Worm (Caenorhabditis elegans) whole organism, young adult: Measurements from ENCODE around the gene srh-35.

Experiments used
- B0261.1 ChIP-seq: sonication (generic microtip); optimal IDR thresholded peaks from 2 replicates; lab custom pipeline; 2016; ENCODE audit warnings: mild to moderate bottlenecking, missing genetic modification characterization, moderate library complexity, missing compliant biosample characterization
- C17E4.6 ChIP-seq: fragments of 200-800 bp; sonication (Bioruptor generic); IDR thresholded peaks from 2 replicates; pipeline ENCODE4 v1.3.6; 2022; ENCODE audit warnings: missing genetic modification reagents, missing genetic modification characterization, missing compliant biosample characterization
- F10E7.11 ChIP-seq: sonication (generic microtip); optimal IDR thresholded peaks from 2 replicates; lab custom pipeline; 2017; ENCODE audit warnings: mild to moderate bottlenecking, missing genetic modification characterization, moderate library complexity, missing compliant biosample characterization
- F23B12.7 ChIP-seq: sonication (generic microtip); optimal IDR thresholded peaks from 2 replicates; lab custom pipeline; 2017; ENCODE audit warnings: missing genetic modification characterization, mild to moderate bottlenecking, missing compliant biosample characterization, antibody characterized with exemption, moderate library complexity; ENCODE audit not compliant: insufficient read depth
- F37B4.10 ChIP-seq: fragments of 200-800 bp; sonication (Bioruptor generic); IDR thresholded peaks from 2 replicates; pipeline ENCODE4 v1.3.6; 2022; ENCODE audit warnings: missing genetic modification characterization, missing compliant biosample characterization
- F39B2.1 ChIP-seq: fragments of 200-800 bp; sonication (Bioruptor generic); IDR thresholded peaks from 2 replicates; pipeline ENCODE4 v1.3.6; 2022; ENCODE audit warnings: missing genetic modification reagents, missing genetic modification characterization, missing compliant biosample characterization
- F52B5.7 ChIP-seq: sonication (generic microtip); optimal IDR thresholded peaks from 2 replicates; lab custom pipeline; 2016; ENCODE audit warnings: mild to moderate bottlenecking, missing genetic modification characterization, missing compliant biosample characterization
- T07F8.4 ChIP-seq: sonication (generic microtip); optimal IDR thresholded peaks from 2 replicates; lab custom pipeline; 2016; ENCODE audit warnings: mild to moderate bottlenecking, missing genetic modification characterization, moderate library complexity, missing compliant biosample characterization
- Y56A3A.18 ChIP-seq: fragments of 200-800 bp; sonication (Bioruptor generic); IDR thresholded peaks from 2 replicates; pipeline ENCODE4 v1.3.6; 2022; ENCODE audit warnings: missing genetic modification reagents, missing genetic modification characterization, missing compliant biosample characterization
- Y79H2A.3 ChIP-seq: fragments of 200-800 bp; sonication (Bioruptor generic); conservative IDR thresholded peaks from 2 replicates; pipeline ENCODE4 v1.3.6; 2022; ENCODE audit warnings: missing genetic modification reagents, missing genetic modification characterization, missing compliant biosample characterization
- attf-3 ChIP-seq: fragments of 200-800 bp; sonication (Bioruptor generic); conservative IDR thresholded peaks from 2 replicates; pipeline ENCODE4 v1.3.6; 2022; ENCODE audit warnings: missing genetic modification reagents, missing genetic modification characterization, missing compliant biosample characterization
- attf-6 ChIP-seq: fragments of 200-800 bp; sonication (Bioruptor generic); IDR thresholded peaks from 2 replicates; pipeline ENCODE4 v1.3.6; 2022; ENCODE audit warnings: missing genetic modification reagents, missing genetic modification characterization, missing compliant biosample characterization
- bed-2 ChIP-seq: fragments of 200-800 bp; sonication (Bioruptor generic); IDR thresholded peaks from 2 replicates; pipeline ENCODE4 v1.3.6; 2022; ENCODE audit warnings: missing genetic modification reagents, missing genetic modification characterization, missing compliant biosample characterization
- cebp-2 ChIP-seq: fragments of 200-800 bp; sonication (Bioruptor generic); IDR thresholded peaks from 2 replicates; pipeline ENCODE4 v1.3.6; 2022; ENCODE audit warnings: missing genetic modification characterization, missing compliant biosample characterization
- ceh-100 ChIP-seq: fragments of 200-800 bp; sonication (Bioruptor generic); IDR thresholded peaks from 2 replicates; pipeline ENCODE4 v1.3.6; 2022; ENCODE audit warnings: missing genetic modification reagents, missing genetic modification characterization, missing compliant biosample characterization
- ets-4 ChIP-seq: fragments of 200-800 bp; sonication (Bioruptor generic); optimal IDR thresholded peaks from 2 replicates; lab custom pipeline; 2018; ENCODE audit warnings: mild to moderate bottlenecking, missing genetic modification characterization, missing compliant biosample characterization
- gei-17 ChIP-seq: fragments of 200-800 bp; sonication (Bioruptor generic); optimal IDR thresholded peaks from 2 replicates; lab custom pipeline; 2018; ENCODE audit warnings: mild to moderate bottlenecking, missing genetic modification characterization, missing compliant biosample characterization
- hmg-1.2 ChIP-seq: fragments of 200-800 bp; sonication (Bioruptor generic); IDR thresholded peaks from 2 replicates; pipeline ENCODE4 v1.3.6; 2022; ENCODE audit warnings: missing genetic modification reagents, missing genetic modification characterization, missing compliant biosample characterization
- hmg-20 ChIP-seq: fragments of 200-800 bp; sonication (Bioruptor generic); IDR thresholded peaks from 2 replicates; pipeline ENCODE4 v1.3.6; 2022; ENCODE audit warnings: missing genetic modification reagents, missing genetic modification characterization, missing compliant biosample characterization
- hsf-1 ChIP-seq: fragments of 200-800 bp; sonication (Bioruptor generic); IDR thresholded peaks from 2 replicates; pipeline ENCODE4 v1.3.6; 2022; ENCODE audit warnings: missing genetic modification reagents, missing genetic modification characterization, missing compliant biosample characterization
- let-607 ChIP-seq, 2 experiments: fragments of 200-800 bp in 1 of 2; sonication (Bioruptor generic) in 1 of 2; sonication (generic microtip) in 1 of 2; optimal IDR thresholded peaks; 2 replicates each; lab custom pipeline; 2016 to 2018; ENCODE audit warnings: mild to moderate bottlenecking in 2 of 2, missing compliant biosample characterization in 2 of 2, missing genetic modification characterization in 2 of 2, moderate library complexity in 2 of 2, missing genotype in 1 of 2
- lin-26 ChIP-seq: fragments of 200-800 bp; sonication (Bioruptor generic); IDR thresholded peaks from 2 replicates; pipeline ENCODE4 v1.3.6; 2022; ENCODE audit warnings: missing genetic modification reagents, missing genetic modification characterization, missing compliant biosample characterization
- lin-35 ChIP-seq, 3 experiments: fragments of 150-350 bp in 2 of 3; sonication (generic microtip) in 1 of 3; optimal IDR thresholded peaks; 2 replicates each; lab custom pipeline; 2014 to 2018; ENCODE audit warnings: missing biosample characterization in 3 of 3, missing genetic modification characterization in 3 of 3, missing genetic modification reagents in 3 of 3
- lin-54 ChIP-seq: fragments of 200-800 bp; sonication (Bioruptor generic); optimal IDR thresholded peaks from 2 replicates; lab custom pipeline; 2018; ENCODE audit warnings: mild to moderate bottlenecking, missing genetic modification characterization, missing compliant biosample characterization
- lsy-27 ChIP-seq: sonication (generic microtip); optimal IDR thresholded peaks from 2 replicates; lab custom pipeline; 2017; ENCODE audit warnings: missing genetic modification characterization, mild to moderate bottlenecking, missing compliant biosample characterization, antibody characterized with exemption, missing genotype, borderline replicate concordance; ENCODE audit not compliant: insufficient read depth
- mcd-1 ChIP-seq: fragments of 200-800 bp; sonication (Bioruptor generic); IDR thresholded peaks from 2 replicates; pipeline ENCODE4 v1.3.6; 2022; ENCODE audit warnings: missing genetic modification reagents, missing genetic modification characterization, missing compliant biosample characterization
- mes-4 ChIP-seq: sonication (generic microtip); optimal IDR thresholded peaks from 2 replicates; lab custom pipeline; 2016; ENCODE audit warnings: missing genotype, missing genetic modification characterization, missing compliant biosample characterization
- nfya-1 ChIP-seq: sonication (generic microtip); optimal IDR thresholded peaks from 2 replicates; lab custom pipeline; 2017; ENCODE audit warnings: antibody characterized with exemption, missing compliant biosample characterization, missing genetic modification characterization, borderline replicate concordance; ENCODE audit not compliant: insufficient read depth
- nhr-179 ChIP-seq: sonication (generic microtip); optimal IDR thresholded peaks from 2 replicates; lab custom pipeline; 2016; ENCODE audit warnings: mild to moderate bottlenecking, missing genetic modification characterization, missing compliant biosample characterization
- nhr-27 ChIP-seq: fragments of 200-800 bp; sonication (Bioruptor generic); optimal IDR thresholded peaks from 2 replicates; lab custom pipeline; 2018; ENCODE audit warnings: mild to moderate bottlenecking, missing genetic modification characterization, moderate library complexity, missing compliant biosample characterization
- nhr-80 ChIP-seq: sonication (generic microtip); optimal IDR thresholded peaks from 2 replicates; lab custom pipeline; 2016; ENCODE audit warnings: missing genetic modification characterization, missing compliant biosample characterization
- repo-1 ChIP-seq: sonication (generic microtip); optimal IDR thresholded peaks from 2 replicates; lab custom pipeline; 2017; ENCODE audit warnings: mild to moderate bottlenecking, missing genetic modification characterization, missing compliant biosample characterization
- rpc-1 ChIP-seq, 2 experiments: fragments of 150-350 bp in 1 of 2; sonication (generic microtip) in 1 of 2; optimal IDR thresholded peaks; 2 replicates each; lab custom pipeline; 2014 to 2018; ENCODE audit warnings: missing biosample characterization in 1 of 2, missing genetic modification characterization in 1 of 2, missing genetic modification reagents in 1 of 2, missing genotype in 1 of 2
- sdz-38 ChIP-seq: sonication (generic microtip); optimal IDR thresholded peaks from 2 replicates; lab custom pipeline; 2016; ENCODE audit warnings: missing genotype, missing genetic modification characterization, missing compliant biosample characterization
- sea-2 ChIP-seq: fragments of 200-800 bp; sonication (Bioruptor generic); IDR thresholded peaks from 2 replicates; pipeline ENCODE4 v1.3.6; 2022; ENCODE audit warnings: missing genetic modification characterization, missing compliant biosample characterization
- snpc-1.3 ChIP-seq: sonication (generic microtip); optimal IDR thresholded peaks from 2 replicates; lab custom pipeline; 2017; ENCODE audit warnings: missing genetic modification characterization, mild to moderate bottlenecking, missing compliant biosample characterization, antibody characterized with exemption, moderate library complexity, missing genotype, missing genetic modification reagents; ENCODE audit not compliant: insufficient read depth
- snpc-4 ChIP-seq, 5 experiments: fragments of 150-350 bp in 1 of 5; sonication (generic microtip) in 4 of 5; optimal IDR thresholded peaks; 2 replicates each; lab custom pipeline; 2014 to 2018; ENCODE audit warnings: missing genetic modification characterization in 5 of 5, missing biosample characterization in 3 of 5, antibody characterized with exemption in 2 of 5, mild to moderate bottlenecking in 2 of 5, missing compliant biosample characterization in 2 of 5, missing genotype in 2 of 5, moderate library complexity in 2 of 5, missing genetic modification reagents in 1 of 5
- somi-1 ChIP-seq: fragments of 200-800 bp; sonication (Bioruptor generic); optimal IDR thresholded peaks from 2 replicates; lab custom pipeline; 2018; ENCODE audit warnings: mild to moderate bottlenecking, missing genetic modification characterization, missing compliant biosample characterization
- tlf-1 ChIP-seq: fragments of 200-800 bp; sonication (Bioruptor generic); optimal IDR thresholded peaks from 2 replicates; lab custom pipeline; 2018; ENCODE audit warnings: mild to moderate bottlenecking, missing genetic modification characterization, missing compliant biosample characterization
- unc-62 ChIP-seq: fragments of 150-350 bp; optimal IDR thresholded peaks from 2 replicates; lab custom pipeline; 2014; ENCODE audit warnings: missing biosample characterization, missing genetic modification reagents, missing genetic modification characterization
- zfh-2 ChIP-seq: fragments of 200-800 bp; sonication (Bioruptor generic); conservative IDR thresholded peaks from 2 replicates; pipeline ENCODE4 v1.3.6; 2022; ENCODE audit warnings: missing genetic modification reagents, missing genetic modification characterization, missing compliant biosample characterization
- ztf-18 ChIP-seq: sonication (generic microtip); optimal IDR thresholded peaks from 2 replicates; lab custom pipeline; 2016; ENCODE audit warnings: missing genotype, mild to moderate bottlenecking, missing genetic modification characterization, missing compliant biosample characterization
- ztf-22 ChIP-seq: fragments of 200-800 bp; sonication (Bioruptor generic); optimal IDR thresholded peaks from 2 replicates; lab custom pipeline; 2018; ENCODE audit warnings: mild to moderate bottlenecking, missing genetic modification characterization, moderate library complexity, missing compliant biosample characterization

srh-35 gene

DNA sequence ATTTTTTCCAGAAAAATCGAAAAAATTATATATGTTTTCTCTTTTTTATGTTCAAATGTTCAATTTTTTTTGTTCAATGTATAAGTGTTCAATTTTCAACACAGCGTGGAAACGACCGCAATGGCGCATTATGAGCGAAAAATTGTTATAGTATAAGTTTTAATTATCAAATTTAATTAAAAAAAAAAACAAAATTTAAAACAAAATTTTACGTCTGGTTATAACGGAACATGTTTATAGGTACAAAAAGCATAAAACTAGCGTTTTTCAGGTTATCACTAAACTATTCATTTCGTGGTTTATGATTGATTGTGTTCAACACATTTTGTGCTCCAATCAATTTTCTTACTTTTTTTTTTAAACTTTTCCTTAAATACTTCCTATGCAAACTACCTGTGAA lies 40.3 kb upstream of the srh-35 start, which contains the start of gene nhr-106:
TSS of gene nhr-106 (plus strand) at position 301 of the 400 bp plus-strand sequence.
- TF ChIP-seq F10E7.11 (tag; lab: Kevin White, UChicago) (no peak), nhr-80 (peak; percentile 27)

DNA sequence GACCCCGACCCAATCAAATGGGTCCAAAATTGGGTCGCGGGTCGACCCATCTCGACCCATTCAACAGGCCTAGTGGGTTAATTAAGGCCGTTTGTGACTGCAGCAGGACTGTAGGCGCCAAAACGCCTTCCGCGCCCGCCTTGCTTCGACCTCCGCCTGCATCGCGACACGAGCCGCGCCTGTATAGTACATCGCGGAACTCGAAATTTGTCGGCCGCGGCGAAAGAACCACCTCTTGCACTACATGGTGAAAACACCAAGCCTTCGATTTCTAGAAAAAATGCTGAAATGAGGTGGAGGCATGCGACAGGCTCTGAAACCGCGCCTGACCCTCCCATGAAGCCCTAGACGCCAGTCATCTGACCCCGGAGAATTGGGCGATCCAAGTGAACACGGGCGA lies 39.0 kb upstream of the srh-35 start:
- TF ChIP-seq bed-2 (GFP tag; lab: Robert Waterston, UW) (no peak), F39B2.1 (GFP tag; lab: Robert Waterston, UW) (no peak), hmg-1.2 (GFP tag; lab: Robert Waterston, UW) (peak; percentile 13; the same call in 1 of the 2 replicates), sea-2 (GFP tag; lab: Robert Waterston, UW) (no peak), rpc-1 (optimal IDR thresholded peaks at IDR 0.05; lab: Kevin White, UChicago) (no peak), rpc-1 (tag; optimal IDR thresholded peaks at IDR 0.05; lab: Kevin White, UChicago) (no peak), lin-26 (GFP tag; lab: Robert Waterston, UW) (no peak), snpc-4 (GFP tag; optimal IDR thresholded peaks at IDR 0.05; lab: Kevin White, UChicago) (no peak), snpc-4 (tag; optimal IDR thresholded peaks at IDR 0.05; lab: Kevin White, UChicago) (peak in 2 of 4 experiments; percentile 57 to 72), zfh-2 (peak; percentile 58), mes-4 (no peak), somi-1 (GFP tag; lab: Kevin White, UChicago) (no peak), lin-35 (GFP tag; optimal IDR thresholded peaks at IDR 0.05; lab: Kevin White, UChicago) (no peak), repo-1 (tag; lab: Kevin White, UChicago) (no peak)
- TF ChIP-seq, all 124 proteins: peak for 3

DNA sequence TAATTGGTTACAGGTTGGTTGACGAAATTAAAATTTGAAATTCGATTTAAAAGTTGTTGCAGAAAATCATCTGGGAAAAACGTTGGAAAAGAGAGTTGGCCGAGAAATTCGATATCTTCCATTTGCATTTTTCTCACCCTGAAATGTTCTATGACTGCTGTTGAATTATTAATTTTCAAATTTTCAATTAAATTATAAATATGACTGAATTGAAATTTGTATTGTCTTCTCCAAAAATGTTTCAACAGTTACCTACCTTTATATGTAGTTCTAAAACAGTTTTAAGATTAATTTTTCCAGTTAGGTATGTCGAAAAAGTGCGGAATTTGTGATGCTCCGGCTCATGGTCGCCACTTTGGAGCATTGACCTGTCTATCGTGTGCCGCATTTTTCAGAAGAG lies 37.7 kb upstream of the srh-35 start, which contains the start of gene nhr-211:
TSS of gene nhr-211 (plus strand) at position 301 of the 400 bp plus-strand sequence.
- TF ChIP-seq lin-54 (GFP tag; lab: Kevin White, UChicago) (no peak), F52B5.7 (tag; lab: Kevin White, UChicago) (no peak), nhr-27 (tag; lab: Kevin White, UChicago) (no peak), F37B4.10 (GFP tag; lab: Robert Waterston, UW) (no peak), attf-3 (no peak), hmg-20 (no peak), mcd-1 (GFP tag; lab: Robert Waterston, UW) (no peak), ztf-22 (no peak), tlf-1 (GFP tag; lab: Kevin White, UChicago) (no peak), unc-62 (GFP tag; lab: Kevin White, UChicago) (no peak), gei-17 (GFP tag; lab: Kevin White, UChicago) (no peak), T07F8.4 (tag; lab: Kevin White, UChicago) (no peak), hsf-1 (GFP tag; lab: Robert Waterston, UW) (no peak), ztf-18 (tag; lab: Kevin White, UChicago) (no peak), B0261.1 (tag; lab: Kevin White, UChicago) (no peak), Y79H2A.3 (GFP tag; lab: Robert Waterston, UW) (no peak), C17E4.6 (GFP tag; lab: Robert Waterston, UW) (no peak), sdz-38 (tag; lab: Kevin White, UChicago) (no peak)

DNA sequence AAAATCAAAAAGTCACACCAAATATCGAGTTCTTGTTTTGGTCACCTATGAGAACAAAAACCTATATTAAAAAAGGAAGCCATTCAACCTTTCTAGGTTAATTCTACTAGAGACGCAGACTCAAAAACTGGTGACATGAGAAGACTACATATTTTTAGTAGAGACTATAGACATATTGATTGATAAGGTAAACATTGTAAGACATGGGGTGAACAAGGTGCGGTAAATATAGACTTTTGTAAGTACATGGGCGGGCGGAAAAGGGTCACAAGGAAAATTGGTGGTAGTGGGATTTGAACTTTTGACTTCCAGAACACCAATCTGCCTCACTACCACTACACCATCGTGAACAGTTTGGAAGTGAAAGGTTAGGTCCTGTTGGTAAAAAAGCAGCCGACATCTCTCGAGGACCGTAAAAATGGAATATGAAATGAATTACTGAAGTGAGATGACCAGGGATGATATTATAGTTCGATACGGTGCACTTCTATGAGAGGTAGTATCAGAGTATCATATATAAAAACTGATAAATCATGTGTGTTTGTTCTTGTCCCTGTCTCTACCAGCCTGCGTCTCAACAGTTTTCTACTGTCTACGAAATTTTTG lies 35.4 kb upstream of the srh-35 start, which contains the start of gene nhr-212:
TSS of gene nhr-212 (plus strand) at position 573 of the 606 bp plus-strand sequence.
- TF ChIP-seq attf-6 (GFP tag; lab: Robert Waterston, UW): no peak
- no peak for TF ChIP-seq nfya-1 (tag; lab: Kevin White, UChicago)
- no peak for TF ChIP-seq mcd-1 (GFP tag; lab: Robert Waterston, UW)
- TF ChIP-seq F23B12.7 (tag; lab: Kevin White, UChicago): no peak
- no peak for TF ChIP-seq ets-4 (GFP tag; lab: Kevin White, UChicago)
- no peak for TF ChIP-seq nhr-27 (tag; lab: Kevin White, UChicago)
- no peak for TF ChIP-seq ceh-100 (GFP tag; lab: Robert Waterston, UW)
- no peak for TF ChIP-seq lsy-27 (tag; lab: Kevin White, UChicago)
- TF ChIP-seq Y56A3A.18 (GFP tag; lab: Robert Waterston, UW): no peak
- TF ChIP-seq let-607 (tag; optimal IDR thresholded peaks at IDR 0.05; lab: Kevin White, UChicago): no peak
- no peak for TF ChIP-seq nhr-179 (tag; lab: Kevin White, UChicago)
- TF ChIP-seq snpc-1.3: no peak
- no peak for TF ChIP-seq cebp-2 (GFP tag; lab: Robert Waterston, UW)
